Worm (Caenorhabditis elegans) whole organism, L2 larva: Measurements from ENCODE around the gene coh-3.

Experiments
- F13H6.1 ChIP-seq: sonication (generic microtip); optimal IDR thresholded peaks from 2 replicates; lab custom pipeline; 2016; ENCODE audit warnings: missing genetic modification characterization, missing compliant biosample characterization
- R02D3.7 ChIP-seq: fragments of 150-350 bp; optimal IDR thresholded peaks from 2 replicates; lab custom pipeline; 2014; ENCODE audit warnings: missing biosample characterization, missing genetic modification characterization
- aly-2 ChIP-seq: fragments of 150-350 bp; optimal IDR thresholded peaks from 2 replicates; lab custom pipeline; 2014; ENCODE audit warnings: missing biosample characterization, missing genetic modification characterization
- lin-39 ChIP-seq: fragments of 150-350 bp; optimal IDR thresholded peaks from 2 replicates; lab custom pipeline; 2014; ENCODE audit warnings: missing biosample characterization, missing genetic modification reagents, missing genetic modification characterization

ce11 chrV:14409905-14410304, 47.3 kb upstream of the coh-3 start:
- TF ChIP-seq R02D3.7 (no peak), lin-39 (tag; lab: Kevin White, UChicago) (no peak), aly-2 (tag; lab: Kevin White, UChicago) (no peak), F13H6.1 (no peak)
